Worm (Caenorhabditis elegans): ENCODE measurements around the gene srd-10.

DNA sequence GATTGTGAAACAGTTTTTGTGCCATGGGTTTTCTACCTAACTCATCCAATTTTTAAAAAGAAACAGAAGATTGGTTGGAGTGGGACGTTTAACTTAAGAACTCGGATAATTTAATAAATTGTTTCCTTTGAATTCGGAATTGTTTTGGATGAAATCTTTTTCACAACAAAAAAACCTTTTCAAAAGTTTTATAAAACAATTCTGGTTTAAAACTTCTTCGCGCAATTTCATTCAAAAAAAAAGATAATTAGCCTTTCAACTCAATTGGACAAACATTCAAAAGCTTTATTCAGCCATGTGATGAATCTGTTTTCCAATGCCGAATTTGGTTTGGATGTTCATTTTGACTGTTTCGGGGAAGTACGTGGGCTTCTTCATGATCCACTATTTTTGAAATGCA lies 12.3 kb downstream of the srd-10 start, which contains the start of gene Y45F10B.12:
- TF ChIP-seq nhr-77 (tag; optimal IDR thresholded peaks at IDR 0.05): no peak
- no peak for TF ChIP-seq nhr-237 (tag; optimal IDR thresholded peaks at IDR 0.05)
- TF ChIP-seq nhr-11 (tag; optimal IDR thresholded peaks at IDR 0.05): no peak
